Fruit fly (Drosophila melanogaster): Measurements from ENCODE around the gene ncm.

ncm gene

DNA sequence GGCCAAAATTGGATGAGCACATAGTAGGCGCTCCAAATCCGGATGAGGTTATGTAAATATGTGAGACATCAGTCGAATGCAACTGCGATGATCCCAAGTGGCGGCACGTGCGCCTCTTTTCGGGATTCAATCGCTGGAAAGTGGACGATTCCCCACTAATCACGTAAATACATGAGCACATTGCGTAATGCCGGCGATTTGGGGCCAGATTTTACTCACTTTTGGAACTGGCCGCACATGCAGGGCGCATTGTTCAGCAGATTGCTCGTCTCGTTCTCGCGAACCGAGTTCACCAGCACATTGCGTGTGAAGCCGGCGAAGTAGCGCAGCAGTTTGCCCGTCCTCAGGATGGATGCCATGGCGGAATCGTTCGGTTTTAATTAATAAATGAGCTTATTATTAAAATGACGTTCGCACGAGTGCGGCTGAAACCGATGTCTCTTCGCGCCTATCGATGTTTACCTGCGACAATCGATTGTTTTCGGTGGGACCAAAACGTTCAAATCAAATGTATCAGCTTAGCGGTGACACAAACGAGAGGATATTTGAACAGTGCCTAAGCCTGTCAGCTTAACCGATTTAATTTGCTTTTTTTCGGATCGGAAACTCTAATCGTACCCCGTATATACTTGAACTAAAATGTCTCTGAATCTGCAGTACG is 5.5 kb upstream of the ncm start, which contains the start of the genes bsf and Ntf-2r (continued):
- TF ChIP-seq pan (optimal IDR thresholded peaks at IDR 0.05) (no peak), pan (GFP tag; optimal IDR thresholded peaks at IDR 0.05 in 1 of 2, IDR thresholded peaks at IDR 0.05 in 1 of 2) (no peak), CG17912 (GFP tag; optimal IDR thresholded peaks at IDR 0.05) (no peak), grau (tag; optimal IDR thresholded peaks at IDR 0.05) (no peak), lov (optimal IDR thresholded peaks at IDR 0.05) (no peak), lov (GFP tag; IDR thresholded peaks at IDR 0.05) (no peak), bigmax (GFP tag; optimal IDR thresholded peaks at IDR 0.05) (peak; percentile 74), repo (GFP tag; optimal IDR thresholded peaks at IDR 0.05) (no peak), CG3065 (GFP tag; optimal IDR thresholded peaks at IDR 0.05) (no peak), Ets65A (GFP tag) (peak; percentile 69), CG13424 (tag; optimal IDR thresholded peaks at IDR 0.05) (no peak), rib (GFP tag; IDR thresholded peaks at IDR 0.05) (no peak), CG6689 (GFP tag; IDR thresholded peaks at IDR 0.05) (no peak), cwo (GFP tag; optimal IDR thresholded peaks at IDR 0.05) (no peak), vnd (GFP tag; IDR thresholded peaks at IDR 0.05; ENCODE audit: partially characterized antibody) (peak; percentile 86), CG10366 (GFP tag; IDR thresholded peaks at IDR 0.05) (no peak), H15 (GFP tag; IDR thresholded peaks at IDR 0.05) (no peak), Hey (tag; optimal IDR thresholded peaks at IDR 0.05) (no peak), Elba2 (GFP tag; optimal IDR thresholded peaks at IDR 0.05) (no peak), CG10147 (GFP tag; optimal IDR thresholded peaks at IDR 0.05) (no peak), gfzf (GFP tag; optimal IDR thresholded peaks at IDR 0.05) (peak; percentile 69), knrl (GFP tag; IDR thresholded peaks at IDR 0.05; ENCODE audit: partially characterized antibody) (peak; percentile 91), nerfin-2 (GFP tag; IDR thresholded peaks at IDR 0.05; ENCODE audit: partially characterized antibody) (peak; percentile 74), Chrac-16 (GFP tag; optimal IDR thresholded peaks at IDR 0.05) (no peak), unc-4 (GFP tag; IDR thresholded peaks at IDR 0.05; ENCODE audit: partially characterized antibody) (peak; percentile 90), slbo (GFP tag; IDR thresholded peaks at IDR 0.05) (no peak), Dip2 (GFP tag; IDR thresholded peaks at IDR 0.05) (no peak), amos (GFP tag; IDR thresholded peaks at IDR 0.05; ENCODE audit: partially characterized antibody) (peak; percentile 93), exex (tag; optimal IDR thresholded peaks at IDR 0.05) (no peak), CG1602 (GFP tag; optimal IDR thresholded peaks at IDR 0.05) (no peak), Med (GFP tag) (peak; percentile 86), CG11723 (GFP tag; optimal IDR thresholded peaks at IDR 0.05) (no peak), CG4424 (GFP tag; optimal IDR thresholded peaks at IDR 0.05) (no peak), CG5180 (GFP tag; optimal IDR thresholded peaks at IDR 0.05) (no peak), vfl (GFP tag; optimal IDR thresholded peaks at IDR 0.05) (no peak), CG17802 (tag; optimal IDR thresholded peaks at IDR 0.05) (peak; percentile 28), usp (GFP tag; optimal IDR thresholded peaks at IDR 0.05) (no peak), zen2 (GFP tag; IDR thresholded peaks at IDR 0.05; ENCODE audit: partially characterized antibody) (peak; percentile 90), PHDP (tag; optimal IDR thresholded peaks at IDR 0.05) (no peak), bbx (GFP tag; IDR thresholded peaks at IDR 0.05; ENCODE audit: partially characterized antibody) (peak; percentile 92), ttk (GFP tag; IDR thresholded peaks at IDR 0.05) (no peak), ATbp (GFP tag; optimal IDR thresholded peaks at IDR 0.05) (no peak), ro (GFP tag; IDR thresholded peaks at IDR 0.05) (no peak), gcm2 (GFP tag; optimal IDR thresholded peaks at IDR 0.05) (no peak), CG31388 (GFP tag; optimal IDR thresholded peaks at IDR 0.05) (no peak), gsb (GFP tag; IDR thresholded peaks at IDR 0.05) (no peak), run (tag; optimal IDR thresholded peaks at IDR 0.05) (no peak), Stat92E (GFP tag; optimal IDR thresholded peaks at IDR 0.05) (no peak), CG2129 (GFP tag; IDR thresholded peaks at IDR 0.05; ENCODE audit: partially characterized antibody) (no peak; the same call in 1 of the 2 replicates), CG8089 (GFP tag; optimal IDR thresholded peaks at IDR 0.05) (no peak)

Data from whole organism, embryonic.